Worm (Caenorhabditis elegans) whole organism, L1 larva: Measurements from ENCODE around the gene C14A6.8.

Experiments
- C04F5.9 ChIP-seq: sonication (generic microtip); optimal IDR thresholded peaks from 2 replicates; lab custom pipeline; 2016; ENCODE audit warnings: missing genetic modification characterization, missing compliant biosample characterization
- aha-1 ChIP-seq: fragments of 150-350 bp; optimal IDR thresholded peaks from 2 replicates; lab custom pipeline; 2014; ENCODE audit warnings: missing biosample characterization, missing genetic modification characterization
- aly-2 ChIP-seq: fragments of 150-350 bp; optimal IDR thresholded peaks from 2 replicates; lab custom pipeline; 2014; ENCODE audit warnings: missing biosample characterization, missing genetic modification characterization
- egl-27 ChIP-seq, 2 experiments: fragments of 150-350 bp in 1 of 2; sonication (generic microtip); optimal IDR thresholded peaks; 3 replicates each; lab custom pipeline; 2017 to 2018; ENCODE audit warnings: missing biosample characterization in 2 of 2, missing genetic modification characterization in 2 of 2, missing genetic modification reagents in 2 of 2
- lin-13 ChIP-seq: fragments of 150-350 bp; optimal IDR thresholded peaks from 2 replicates; lab custom pipeline; 2014; ENCODE audit warnings: missing biosample characterization, missing genetic modification reagents, missing genetic modification characterization
- mdl-1 ChIP-seq, 2 experiments: fragments of 150-350 bp; optimal IDR thresholded peaks; 2 replicates each; lab custom pipeline; 2014 to 2017; ENCODE audit warnings: missing biosample characterization in 2 of 2, missing genetic modification characterization in 2 of 2, inconsistent platforms in 1 of 2
- pag-3 ChIP-seq: sonication (generic microtip); optimal IDR thresholded peaks from 2 replicates; lab custom pipeline; 2017; ENCODE audit warnings: missing genetic modification characterization, mild to moderate bottlenecking, missing compliant biosample characterization, antibody characterized with exemption, borderline replicate concordance; ENCODE audit not compliant: insufficient read depth
- skn-1 ChIP-seq: fragments of 150-350 bp; optimal IDR thresholded peaks from 2 replicates; lab custom pipeline; 2014; ENCODE audit warnings: missing biosample characterization, missing genetic modification characterization
- sptf-1 ChIP-seq: fragments of 150-350 bp; optimal IDR thresholded peaks from 2 replicates; lab custom pipeline; 2014; ENCODE audit warnings: missing biosample characterization, missing genetic modification characterization
- sup-37 ChIP-seq: fragments of 200-800 bp; sonication (Bioruptor generic); optimal IDR thresholded peaks from 2 replicates; lab custom pipeline; 2018; ENCODE audit warnings: mild to moderate bottlenecking, missing genetic modification characterization, missing compliant biosample characterization
- unc-62 ChIP-seq: fragments of 150-350 bp; optimal IDR thresholded peaks from 2 replicates; lab custom pipeline; 2014; ENCODE audit warnings: missing biosample characterization, missing genetic modification reagents, missing genetic modification characterization
- unc-98 ChIP-seq: fragments of 200-800 bp; sonication (Bioruptor generic); IDR thresholded peaks from 2 replicates; pipeline ENCODE4 v1.3.6; 2022; ENCODE audit warnings: missing genetic modification characterization, missing compliant biosample characterization
- ztf-11 ChIP-seq, 2 experiments: sonication (generic microtip); optimal IDR thresholded peaks; 2 replicates each; lab custom pipeline; 2016 to 2017; ENCODE audit warnings: missing genetic modification characterization in 2 of 2, missing biosample characterization in 1 of 2, missing compliant biosample characterization in 1 of 2

ce11 chrV:18137679-18138078 lies 33.8 kb downstream of the C14A6.8 start:
- TF ChIP-seq unc-98 (GFP tag; lab: Robert Waterston, UW) = no peak
- no peak for TF ChIP-seq skn-1 (tag; lab: Kevin White, UChicago)
- TF ChIP-seq C04F5.9 (tag; lab: Kevin White, UChicago) = no peak
- TF ChIP-seq ztf-11 (tag; optimal IDR thresholded peaks at IDR 0.05; lab: Kevin White, UChicago) = no peak
- no peak for TF ChIP-seq pag-3
- TF ChIP-seq sptf-1 (tag; lab: Kevin White, UChicago) = no peak
- no peak for TF ChIP-seq aha-1 (tag; lab: Kevin White, UChicago)
- no peak for TF ChIP-seq unc-62 (GFP tag; lab: Kevin White, UChicago)
- no peak for TF ChIP-seq mdl-1 (tag; optimal IDR thresholded peaks at IDR 0.05; lab: Kevin White, UChicago)
- no peak for TF ChIP-seq lin-13 (GFP tag; lab: Kevin White, UChicago)
- TF ChIP-seq egl-27 (tag; optimal IDR thresholded peaks at IDR 0.05; lab: Kevin White, UChicago) = no peak
- TF ChIP-seq sup-37 (GFP tag; lab: Kevin White, UChicago) = no peak
- no peak for TF ChIP-seq aly-2 (tag; lab: Kevin White, UChicago)
